Fruit fly (Drosophila melanogaster): ENCODE results near the gene CG12990.

The CG12990 gene

dm6 chrX:17671788-17672187 is at the start of gene CG12990:
CG12990 (minus strand) TSS chrX:17671888.
- no peak for TF ChIP-seq CG14655 (GFP tag; optimal IDR thresholded peaks at IDR 0.05)
- no peak for TF ChIP-seq CG15710 (tag; optimal IDR thresholded peaks at IDR 0.05)
- TF ChIP-seq CG17806 (tag; optimal IDR thresholded peaks at IDR 0.05), result no peak
- no peak for TF ChIP-seq CG8159 (tag; optimal IDR thresholded peaks at IDR 0.05)
- no peak for TF ChIP-seq CG34367 (tag; optimal IDR thresholded peaks at IDR 0.05)
- no peak for TF ChIP-seq gl (tag; optimal IDR thresholded peaks at IDR 0.05)
- TF ChIP-seq Snoo (tag; optimal IDR thresholded peaks at IDR 0.05), result no peak
- TF ChIP-seq CG8301 (tag; optimal IDR thresholded peaks at IDR 0.05), result no peak
- TF ChIP-seq Pif1A (GFP tag; optimal IDR thresholded peaks at IDR 0.05), result no peak
- no peak for TF ChIP-seq CG4496 (GFP tag; IDR thresholded peaks at IDR 0.05)
- no peak for TF ChIP-seq EcR (GFP tag; optimal IDR thresholded peaks at IDR 0.05)
- TF ChIP-seq Ets98B (GFP tag; IDR thresholded peaks at IDR 0.05), result no peak
- no peak for TF ChIP-seq CG9948 (tag; optimal IDR thresholded peaks at IDR 0.05)

- TF ChIP-seq CG17806 (tag; optimal IDR thresholded peaks at IDR 0.05) (no peak), CG15710 (tag; optimal IDR thresholded peaks at IDR 0.05) (no peak), Snoo (tag; optimal IDR thresholded peaks at IDR 0.05) (no peak), CG13204 (GFP tag; optimal IDR thresholded peaks at IDR 0.05) (no peak), CG14655 (GFP tag; optimal IDR thresholded peaks at IDR 0.05) (no peak), Ets98B (GFP tag; IDR thresholded peaks at IDR 0.05) (no peak), rn (GFP tag; IDR thresholded peaks at IDR 0.05) (no peak), CG4496 (GFP tag; IDR thresholded peaks at IDR 0.05) (0 out of 3 replicates have a peak, but pooled peaks have one; percentile 32), fd96Ca (GFP tag; IDR thresholded peaks at IDR 0.05) (no peak)
Observed at dm6 chrX:17720261-17721052, 48.8 kb upstream of the CG12990 start.

- no peak for TF ChIP-seq CG34367 (tag; optimal IDR thresholded peaks at IDR 0.05)
- TF ChIP-seq CG12605 (GFP tag; IDR thresholded peaks at IDR 0.05), result no peak
- TF ChIP-seq CG17806 (tag; optimal IDR thresholded peaks at IDR 0.05), result no peak
- TF ChIP-seq CG4496 (GFP tag; IDR thresholded peaks at IDR 0.05), result no peak
- no peak for TF ChIP-seq CG10348 (GFP tag; IDR thresholded peaks at IDR 0.05)
- no peak for TF ChIP-seq fd96Ca (GFP tag; IDR thresholded peaks at IDR 0.05)
- TF ChIP-seq CG9948 (tag; optimal IDR thresholded peaks at IDR 0.05), result peak; percentile 10
- TF ChIP-seq CG13204 (GFP tag; optimal IDR thresholded peaks at IDR 0.05), result no peak
- no peak for TF ChIP-seq D1 (tag; optimal IDR thresholded peaks at IDR 0.05)
- peak; percentile 59 for TF ChIP-seq CG14655 (GFP tag; optimal IDR thresholded peaks at IDR 0.05)
- TF ChIP-seq CG32121 (GFP tag; IDR thresholded peaks at IDR 0.05), result no peak
- no peak; the same call in 1 of the 2 replicates for TF ChIP-seq Ets98B (GFP tag; IDR thresholded peaks at IDR 0.05)
- TF ChIP-seq CG8301 (tag; optimal IDR thresholded peaks at IDR 0.05), result peak; percentile 44
- TF ChIP-seq CG15710 (tag; optimal IDR thresholded peaks at IDR 0.05), result peak; percentile 17
- TF ChIP-seq rn (GFP tag; IDR thresholded peaks at IDR 0.05), result no peak
- peak; percentile 34 for TF ChIP-seq CG8159 (tag; optimal IDR thresholded peaks at IDR 0.05)
Observed at dm6 chrX:17718927-17719691, 47.4 kb upstream of the CG12990 start.

dm6 chrX:17718423-17718822 is 46.7 kb upstream of the CG12990 start:
- no peak for TF ChIP-seq Pif1B (GFP tag; optimal IDR thresholded peaks at IDR 0.05)
- no peak for TF ChIP-seq CG13204 (GFP tag; optimal IDR thresholded peaks at IDR 0.05)
- peak; percentile 59; the same call in 2 of the 3 replicates for TF ChIP-seq CG4496 (GFP tag; IDR thresholded peaks at IDR 0.05)
- TF ChIP-seq Ets98B (GFP tag; IDR thresholded peaks at IDR 0.05), result peak; percentile 44
- no peak for TF ChIP-seq CG12605 (GFP tag; IDR thresholded peaks at IDR 0.05)
- TF ChIP-seq CG17806 (tag; optimal IDR thresholded peaks at IDR 0.05), result no peak
- TF ChIP-seq CG34367 (tag; optimal IDR thresholded peaks at IDR 0.05), result no peak
- TF ChIP-seq gl (tag; optimal IDR thresholded peaks at IDR 0.05), result no peak
- TF ChIP-seq CG10348 (GFP tag; IDR thresholded peaks at IDR 0.05), result no peak
- TF ChIP-seq CG32121 (GFP tag; IDR thresholded peaks at IDR 0.05), result 0 out of 2 replicates have a peak, but pooled peaks have one; percentile 32
- no peak for TF ChIP-seq CG8159 (tag; optimal IDR thresholded peaks at IDR 0.05)
- peak; percentile 25 for TF ChIP-seq CG14655 (GFP tag; optimal IDR thresholded peaks at IDR 0.05)
- TF ChIP-seq CG15710 (tag; optimal IDR thresholded peaks at IDR 0.05), result no peak
- TF ChIP-seq Snoo (tag; optimal IDR thresholded peaks at IDR 0.05), result no peak
- no peak for TF ChIP-seq D1 (tag; optimal IDR thresholded peaks at IDR 0.05)
- no peak for TF ChIP-seq fd96Ca (GFP tag; IDR thresholded peaks at IDR 0.05)
- TF ChIP-seq CG9948 (tag; optimal IDR thresholded peaks at IDR 0.05), result peak; percentile 6
- TF ChIP-seq Pif1A (GFP tag; optimal IDR thresholded peaks at IDR 0.05), result no peak
- no peak for TF ChIP-seq EcR (GFP tag; optimal IDR thresholded peaks at IDR 0.05)
- TF ChIP-seq rn (GFP tag; IDR thresholded peaks at IDR 0.05), result no peak
- TF ChIP-seq CG8301 (tag; optimal IDR thresholded peaks at IDR 0.05), result peak; percentile 24

- TF ChIP-seq CG14655 (GFP tag; optimal IDR thresholded peaks at IDR 0.05) (peak; percentile 14), gl (tag; optimal IDR thresholded peaks at IDR 0.05) (no peak)
Observed at dm6 chrX:17716814-17717565, 45.3 kb upstream of the CG12990 start.

Measured in whole organism, pupa.